Worm (Caenorhabditis elegans) whole organism, L3 larva: ENCODE data around the gene erg-28.
A peak's percentile ranks its signal among the peaks of the same experiment; 100 is the strongest.

Source experiments
- R02D3.7 ChIP-seq: fragments of 150-350 bp; optimal IDR thresholded peaks from 2 replicates; lab custom pipeline; 2014; ENCODE audit warnings: missing biosample characterization, missing genetic modification characterization
- ZK546.5 ChIP-seq: sonication (generic microtip); optimal IDR thresholded peaks from 2 replicates; lab custom pipeline; 2017; ENCODE audit warnings: missing biosample characterization, missing genetic modification characterization
- aly-2 ChIP-seq: fragments of 150-350 bp; optimal IDR thresholded peaks from 2 replicates; lab custom pipeline; 2014; ENCODE audit warnings: missing biosample characterization, missing genetic modification characterization
- ama-1 ChIP-seq: fragments of 150-350 bp; optimal IDR thresholded peaks from 2 replicates; lab custom pipeline; 2018
- ceh-16 ChIP-seq: sonication (generic microtip); optimal IDR thresholded peaks from 2 replicates; lab custom pipeline; 2017; ENCODE audit warnings: missing biosample characterization, missing genetic modification characterization
- ceh-28 ChIP-seq: fragments of 150-350 bp; optimal IDR thresholded peaks from 2 replicates; lab custom pipeline; 2014; ENCODE audit warnings: missing biosample characterization, missing genetic modification reagents, missing genetic modification characterization
- ceh-82 ChIP-seq: fragments of 150-350 bp; optimal IDR thresholded peaks from 2 replicates; lab custom pipeline; 2014; ENCODE audit warnings: missing biosample characterization, missing genetic modification characterization
- ceh-9 ChIP-seq: sonication (generic microtip); optimal IDR thresholded peaks from 2 replicates; lab custom pipeline; 2018; ENCODE audit warnings: missing biosample characterization, missing genetic modification characterization
- daf-12 ChIP-seq: fragments of 150-350 bp; optimal IDR thresholded peaks from 2 replicates; lab custom pipeline; 2014; ENCODE audit warnings: missing biosample characterization, missing genetic modification reagents, missing genetic modification characterization
- egl-27 ChIP-seq: sonication (generic microtip); optimal IDR thresholded peaks from 4 replicates; lab custom pipeline; 2017; ENCODE audit warnings: missing biosample characterization, missing genetic modification reagents, missing genetic modification characterization
- egl-5 ChIP-seq: fragments of 150-350 bp; optimal IDR thresholded peaks from 2 replicates; lab custom pipeline; 2017; ENCODE audit warnings: missing biosample characterization, missing genetic modification reagents, missing genetic modification characterization, inconsistent platforms
- elt-1 ChIP-seq: fragments of 150-350 bp; optimal IDR thresholded peaks from 2 replicates; lab custom pipeline; 2014; ENCODE audit warnings: missing biosample characterization, missing genetic modification characterization
- elt-2 ChIP-seq: sonication (generic microtip); optimal IDR thresholded peaks from 2 replicates; lab custom pipeline; 2016; ENCODE audit warnings: missing genetic modification reagents, mild to moderate bottlenecking, missing genetic modification characterization, missing compliant biosample characterization
- elt-3 ChIP-seq, 3 experiments: fragments of 150-350 bp in 1 of 3; sonication (generic microtip) in 2 of 3; optimal IDR thresholded peaks; 2 replicates in 2 of 3; 4 replicates in 1 of 3; lab custom pipeline; 2014 to 2017; ENCODE audit warnings: missing biosample characterization in 3 of 3, missing genetic modification characterization in 3 of 3
- eor-1 ChIP-seq, 2 experiments: fragments of 150-350 bp; optimal IDR thresholded peaks; 2 replicates each; lab custom pipeline; 2014 to 2018; ENCODE audit warnings: missing biosample characterization in 2 of 2, missing genetic modification characterization in 2 of 2
- fkh-10 ChIP-seq: sonication (generic microtip); optimal IDR thresholded peaks from 2 replicates; lab custom pipeline; 2017; ENCODE audit warnings: missing biosample characterization, missing genetic modification reagents, missing genetic modification characterization
- fkh-2 ChIP-seq: fragments of 150-350 bp; optimal IDR thresholded peaks from 2 replicates; lab custom pipeline; 2014; ENCODE audit warnings: missing biosample characterization, missing genetic modification reagents, missing genetic modification characterization
- fos-1 ChIP-seq: fragments of 150-350 bp; optimal IDR thresholded peaks from 2 replicates; lab custom pipeline; 2014; ENCODE audit warnings: missing biosample characterization, missing genetic modification characterization
- hmg-11 ChIP-seq: sonication (generic microtip); optimal IDR thresholded peaks from 2 replicates; lab custom pipeline; 2016; ENCODE audit warnings: missing genetic modification characterization, missing compliant biosample characterization
- jun-1 ChIP-seq: fragments of 150-350 bp; optimal IDR thresholded peaks from 2 replicates; lab custom pipeline; 2014; ENCODE audit warnings: missing biosample characterization, missing genetic modification reagents, missing genetic modification characterization
- lin-15B ChIP-seq: fragments of 150-350 bp; optimal IDR thresholded peaks from 2 replicates; lab custom pipeline; 2014; ENCODE audit warnings: missing biosample characterization, missing genetic modification characterization
- lin-39 ChIP-seq: fragments of 150-350 bp; optimal IDR thresholded peaks from 2 replicates; lab custom pipeline; 2018; ENCODE audit warnings: missing biosample characterization, missing genetic modification reagents, missing genetic modification characterization
- lsy-12 ChIP-seq: sonication (generic microtip); optimal IDR thresholded peaks from 2 replicates; lab custom pipeline; 2016; ENCODE audit warnings: mild to moderate bottlenecking, missing genetic modification characterization, missing compliant biosample characterization
- mdl-1 ChIP-seq: fragments of 150-350 bp; optimal IDR thresholded peaks from 2 replicates; lab custom pipeline; 2014; ENCODE audit warnings: missing biosample characterization, missing genetic modification characterization
- mml-1 ChIP-seq: fragments of 150-350 bp; sonication (generic microtip); optimal IDR thresholded peaks from 3 replicates; lab custom pipeline; 2014; ENCODE audit warnings: missing biosample characterization, missing genetic modification characterization
- nfya-1 ChIP-seq: sonication (generic microtip); optimal IDR thresholded peaks from 2 replicates; lab custom pipeline; 2017; ENCODE audit warnings: missing genetic modification characterization, mild to moderate bottlenecking, missing compliant biosample characterization, antibody characterized with exemption, moderate library complexity; ENCODE audit not compliant: insufficient read depth
- nhr-11 ChIP-seq: fragments of 150-350 bp; optimal IDR thresholded peaks from 2 replicates; lab custom pipeline; 2014; ENCODE audit warnings: missing biosample characterization, missing genetic modification characterization
- nhr-12 ChIP-seq: fragments of 150-350 bp; optimal IDR thresholded peaks from 2 replicates; lab custom pipeline; 2014; ENCODE audit warnings: missing biosample characterization, missing genetic modification characterization
- nhr-23 ChIP-seq: fragments of 150-350 bp; optimal IDR thresholded peaks from 2 replicates; lab custom pipeline; 2014; ENCODE audit warnings: missing biosample characterization, missing genetic modification reagents, missing genetic modification characterization
- nhr-237 ChIP-seq: fragments of 150-350 bp; optimal IDR thresholded peaks from 2 replicates; lab custom pipeline; 2014; ENCODE audit warnings: missing biosample characterization, missing genetic modification characterization
- nhr-25 ChIP-seq: sonication (generic microtip); optimal IDR thresholded peaks from 2 replicates; lab custom pipeline; 2017; ENCODE audit warnings: missing biosample characterization, missing genetic modification characterization
- nhr-28 ChIP-seq: fragments of 150-350 bp; optimal IDR thresholded peaks from 2 replicates; lab custom pipeline; 2014; ENCODE audit warnings: missing biosample characterization, missing genetic modification characterization
- nhr-43 ChIP-seq: sonication (generic microtip); optimal IDR thresholded peaks from 2 replicates; lab custom pipeline; 2016; ENCODE audit warnings: mild to moderate bottlenecking, missing genetic modification characterization, missing compliant biosample characterization; ENCODE audit not compliant: poor library complexity, severe bottlenecking
- nhr-67 ChIP-seq: fragments of 150-350 bp; optimal IDR thresholded peaks from 2 replicates; lab custom pipeline; 2014; ENCODE audit warnings: missing biosample characterization, missing genetic modification characterization
- nhr-76 ChIP-seq: fragments of 150-350 bp; sonication (generic microtip); optimal IDR thresholded peaks from 5 replicates; lab custom pipeline; 2014; ENCODE audit warnings: missing biosample characterization, missing genetic modification characterization
- nhr-77 ChIP-seq: fragments of 150-350 bp; optimal IDR thresholded peaks from 2 replicates; lab custom pipeline; 2014; ENCODE audit warnings: missing biosample characterization, missing genetic modification characterization
- pha-4 ChIP-seq: fragments of 150-350 bp; optimal IDR thresholded peaks from 2 replicates; lab custom pipeline; 2014; ENCODE audit warnings: missing biosample characterization, missing genetic modification reagents, missing genetic modification characterization
- pqm-1 ChIP-seq: fragments of 150-350 bp; optimal IDR thresholded peaks from 2 replicates; lab custom pipeline; 2017; ENCODE audit warnings: missing biosample characterization, missing genetic modification characterization, inconsistent platforms
- sea-2 ChIP-seq: fragments of 150-350 bp; sonication (generic microtip); optimal IDR thresholded peaks from 4 replicates; lab custom pipeline; 2014; ENCODE audit warnings: missing biosample characterization, missing genetic modification reagents, missing genetic modification characterization
- skn-1 ChIP-seq: fragments of 150-350 bp; optimal IDR thresholded peaks from 2 replicates; lab custom pipeline; 2014; ENCODE audit warnings: missing biosample characterization, missing genetic modification characterization
- snpc-4 ChIP-seq: fragments of 150-350 bp; optimal IDR thresholded peaks from 2 replicates; lab custom pipeline; 2014; ENCODE audit warnings: missing biosample characterization, missing genetic modification characterization
- tbx-2 ChIP-seq: sonication (generic microtip); optimal IDR thresholded peaks from 2 replicates; lab custom pipeline; 2016; ENCODE audit warnings: mild to moderate bottlenecking, missing genetic modification characterization, missing compliant biosample characterization
- unc-39 ChIP-seq: sonication (generic microtip); optimal IDR thresholded peaks from 4 replicates; lab custom pipeline; 2017; ENCODE audit warnings: missing biosample characterization, missing genetic modification characterization
- unc-62 ChIP-seq: fragments of 150-350 bp; sonication (generic microtip); optimal IDR thresholded peaks from 4 replicates; lab custom pipeline; 2014; ENCODE audit warnings: missing biosample characterization, missing genetic modification reagents, missing genetic modification characterization
- zag-1 ChIP-seq: fragments of 150-350 bp; optimal IDR thresholded peaks from 2 replicates; lab custom pipeline; 2014; ENCODE audit warnings: missing biosample characterization, missing genetic modification characterization
- ztf-11 ChIP-seq: fragments of 150-350 bp; optimal IDR thresholded peaks from 2 replicates; lab custom pipeline; 2014; ENCODE audit warnings: missing biosample characterization, missing genetic modification characterization
- ztf-4 ChIP-seq: fragments of 150-350 bp; optimal IDR thresholded peaks from 2 replicates; lab custom pipeline; 2014; ENCODE audit warnings: missing biosample characterization, missing genetic modification characterization

erg-28 gene

DNA sequence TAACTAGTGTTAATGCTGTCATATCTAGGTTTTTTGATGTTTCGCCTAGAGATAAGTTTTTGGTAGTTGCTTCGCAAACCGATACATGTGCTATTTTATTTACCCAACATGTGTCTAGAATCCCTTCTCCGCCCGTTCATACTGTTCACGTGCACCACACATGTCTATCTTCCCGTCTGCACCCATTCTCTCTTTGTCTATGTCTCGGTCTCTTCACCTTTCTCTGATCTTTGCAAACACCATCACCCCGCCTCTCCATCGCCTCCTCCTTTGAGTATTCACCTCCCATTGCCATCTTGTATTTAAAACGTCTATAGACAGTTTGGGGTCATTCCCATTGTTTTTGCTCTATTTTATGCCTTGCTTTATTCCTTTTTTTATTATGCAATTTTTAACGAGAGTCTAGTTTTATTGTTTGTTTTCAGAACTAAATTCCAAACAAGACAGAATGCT lies 30.1 kb downstream of the erg-28 start, which contains the start of gene F56H9.2:
Gene F56H9.2, plus strand, starts transcription at position 426 of the 453 bp plus-strand sequence.
- TF ChIP-seq nhr-12 (tag; lab: Kevin White, UChicago) = no peak
- TF ChIP-seq nhr-77 (tag; lab: Kevin White, UChicago) = no peak
- no peak for TF ChIP-seq lin-39 (tag; lab: Kevin White, UChicago)
- peak; percentile 61 for TF ChIP-seq ceh-28 (tag; lab: Kevin White, UChicago)
- no peak for TF ChIP-seq ZK546.5 (tag; lab: Kevin White, UChicago)
- TF ChIP-seq snpc-4 (tag; lab: Kevin White, UChicago) = no peak
- TF ChIP-seq ceh-16 (tag; lab: Kevin White, UChicago) = no peak
- TF ChIP-seq lsy-12 (tag; lab: Kevin White, UChicago) = no peak
- no peak for TF ChIP-seq sea-2 (GFP tag; lab: Kevin White, UChicago)
- TF ChIP-seq nfya-1 (tag; lab: Kevin White, UChicago) = peak; percentile 64
- TF ChIP-seq ceh-82 (tag; lab: Kevin White, UChicago) = no peak
- TF ChIP-seq unc-62 (GFP tag; lab: Kevin White, UChicago) = no peak
- TF ChIP-seq mml-1 (tag; lab: Kevin White, UChicago) = peak; percentile 96
- TF ChIP-seq ceh-9 = no peak
- TF ChIP-seq nhr-67 = no peak
- no peak for TF ChIP-seq egl-5 (tag; lab: Kevin White, UChicago)
- no peak for TF ChIP-seq zag-1 (tag; lab: Kevin White, UChicago)
- TF ChIP-seq nhr-25 (tag; lab: Kevin White, UChicago) = peak; percentile 93
- no peak for TF ChIP-seq nhr-28 (tag; lab: Kevin White, UChicago)
- TF ChIP-seq elt-1 (tag; lab: Kevin White, UChicago) = peak; percentile 19
- no peak for TF ChIP-seq daf-12 (tag; lab: Kevin White, UChicago)
- TF ChIP-seq nhr-23 (tag; lab: Kevin White, UChicago) = peak; percentile 71
- TF ChIP-seq tbx-2 (tag; lab: Kevin White, UChicago) = peak; percentile 11
- TF ChIP-seq egl-27 (tag; lab: Kevin White, UChicago) = peak; percentile 74
- TF ChIP-seq R02D3.7 (tag; lab: Kevin White, UChicago) = peak; percentile 27
- TF ChIP-seq aly-2 (tag; lab: Kevin White, UChicago) = no peak
- no peak for TF ChIP-seq nhr-237 (tag; lab: Kevin White, UChicago)
- TF ChIP-seq skn-1 = no peak
- no peak for TF ChIP-seq fos-1 (tag; lab: Kevin White, UChicago)
- TF ChIP-seq fkh-2 = no peak
- peak; percentile 89 for TF ChIP-seq nhr-43 (tag; lab: Kevin White, UChicago)
- no peak for TF ChIP-seq lin-15B (tag; lab: Kevin White, UChicago)
- peak; percentile 72 for TF ChIP-seq mdl-1 (tag; lab: Kevin White, UChicago)
- no peak for TF ChIP-seq eor-1 (tag; optimal IDR thresholded peaks at IDR 0.05; lab: Kevin White, UChicago)
- no peak for TF ChIP-seq unc-39 (tag; lab: Kevin White, UChicago)
- no peak for TF ChIP-seq ztf-11 (tag; lab: Kevin White, UChicago)
- peak; percentile 71 for TF ChIP-seq pqm-1 (tag; lab: Kevin White, UChicago)
- TF ChIP-seq pha-4 = peak; percentile 90
- no peak for TF ChIP-seq elt-3 (tag; optimal IDR thresholded peaks at IDR 0.05; lab: Kevin White, UChicago)
- TF ChIP-seq jun-1 = peak; percentile 62
- TF ChIP-seq ama-1 (lab: Kevin White, UChicago) = peak; percentile 8
- no peak for TF ChIP-seq nhr-11 (tag; lab: Kevin White, UChicago)
- no peak for TF ChIP-seq fkh-10 (GFP tag; lab: Kevin White, UChicago)
- no peak for TF ChIP-seq ztf-4
- TF ChIP-seq hmg-11 (tag; lab: Kevin White, UChicago) = no peak
- peak; percentile 85 for TF ChIP-seq elt-2
- TF ChIP-seq nhr-76 (tag; lab: Kevin White, UChicago) = no peak
- TF ChIP-seq, all 47 proteins: peak for 16
